Fruit fly (Drosophila melanogaster): Measurements from ENCODE around the gene chb.

DNA sequence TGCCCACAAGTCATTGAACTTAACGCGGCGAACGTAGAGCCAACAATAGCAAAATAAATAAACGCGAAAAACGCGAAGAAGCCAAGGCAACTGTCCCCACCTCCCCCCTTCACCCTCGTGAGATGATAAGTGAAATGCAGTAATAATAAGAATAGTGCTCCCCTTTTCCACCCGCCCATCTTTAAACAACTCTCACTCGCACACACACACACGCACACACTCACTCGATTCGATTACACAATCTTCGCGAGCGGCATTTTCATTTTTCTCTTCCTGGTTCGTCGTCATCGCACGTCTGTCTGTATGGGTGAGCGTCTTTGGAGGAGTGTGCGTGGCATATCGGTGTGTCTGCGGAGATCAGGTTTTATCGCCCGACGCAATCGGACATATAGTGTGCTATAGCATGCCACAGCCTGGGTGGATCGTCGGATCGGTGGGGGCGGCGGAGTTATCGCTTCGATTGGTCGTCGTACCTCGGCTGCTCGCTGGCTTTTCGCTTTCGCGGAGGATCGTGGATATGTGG is 52.1 kb downstream of the chb start:
- TF ChIP-seq pan (optimal IDR thresholded peaks at IDR 0.05) (no peak), usp (GFP tag; optimal IDR thresholded peaks at IDR 0.05) (no peak)

Data from whole organism.